Fruit fly (Drosophila melanogaster) whole organism, pupa: ENCODE results near the gene VhaM9.7-d.

Experiments used
- CG10348 ChIP-seq: fragments of 200-800 bp; sonication (Bioruptor generic); IDR thresholded peaks from 2 replicates; pipeline ENCODE4 v1.3.6; 2022; ENCODE audit warnings: missing biosample characterization, missing genetic modification characterization
- CG13204 ChIP-seq: fragments of 200-800 bp; sonication (Bioruptor generic); optimal IDR thresholded peaks from 2 replicates; lab custom pipeline; 2018; ENCODE audit warnings: missing biosample characterization, mild to moderate bottlenecking, missing genetic modification characterization, moderate library complexity
- CG15710 ChIP-seq: fragments of 200-800 bp; sonication (Bioruptor generic); optimal IDR thresholded peaks from 2 replicates; lab custom pipeline; 2018; ENCODE audit warnings: missing biosample characterization, mild to moderate bottlenecking, missing genetic modification characterization, moderate library complexity
- CG17806 ChIP-seq: fragments of 200-800 bp; sonication (Bioruptor generic); optimal IDR thresholded peaks from 2 replicates; lab custom pipeline; 2018; ENCODE audit warnings: missing biosample characterization, mild to moderate bottlenecking, missing genetic modification characterization, moderate library complexity
- CG32121 ChIP-seq: fragments of 200-800 bp; sonication (Bioruptor generic); IDR thresholded peaks from 2 replicates; pipeline ENCODE4 v1.3.6; 2022; ENCODE audit warnings: missing biosample characterization, missing genetic modification characterization
- CG4496 ChIP-seq: fragments of 200-800 bp; sonication (Bioruptor generic); IDR thresholded peaks from 3 replicates; pipeline ENCODE4 v1.3.6; 2022; ENCODE audit warnings: missing biosample characterization, missing genetic modification characterization
- CG8301 ChIP-seq: fragments of 200-800 bp; sonication (Bioruptor generic); optimal IDR thresholded peaks from 2 replicates; lab custom pipeline; 2018; ENCODE audit warnings: missing biosample characterization, mild to moderate bottlenecking, missing genetic modification characterization
- Snoo ChIP-seq: fragments of 200-800 bp; sonication (Bioruptor generic); optimal IDR thresholded peaks from 3 replicates; lab custom pipeline; 2017; ENCODE audit warnings: missing biosample characterization, mild to moderate bottlenecking, missing genetic modification characterization, inconsistent platforms
- fd96Ca ChIP-seq: fragments of 200-800 bp; sonication (Bioruptor generic); IDR thresholded peaks from 3 replicates; pipeline ENCODE4 v1.3.6; 2022; ENCODE audit warnings: missing biosample characterization, missing genetic modification characterization
- gl ChIP-seq: fragments of 200-800 bp; sonication (Bioruptor generic); optimal IDR thresholded peaks from 2 replicates; lab custom pipeline; 2018; ENCODE audit warnings: missing biosample characterization, mild to moderate bottlenecking, missing genetic modification characterization

DNA sequence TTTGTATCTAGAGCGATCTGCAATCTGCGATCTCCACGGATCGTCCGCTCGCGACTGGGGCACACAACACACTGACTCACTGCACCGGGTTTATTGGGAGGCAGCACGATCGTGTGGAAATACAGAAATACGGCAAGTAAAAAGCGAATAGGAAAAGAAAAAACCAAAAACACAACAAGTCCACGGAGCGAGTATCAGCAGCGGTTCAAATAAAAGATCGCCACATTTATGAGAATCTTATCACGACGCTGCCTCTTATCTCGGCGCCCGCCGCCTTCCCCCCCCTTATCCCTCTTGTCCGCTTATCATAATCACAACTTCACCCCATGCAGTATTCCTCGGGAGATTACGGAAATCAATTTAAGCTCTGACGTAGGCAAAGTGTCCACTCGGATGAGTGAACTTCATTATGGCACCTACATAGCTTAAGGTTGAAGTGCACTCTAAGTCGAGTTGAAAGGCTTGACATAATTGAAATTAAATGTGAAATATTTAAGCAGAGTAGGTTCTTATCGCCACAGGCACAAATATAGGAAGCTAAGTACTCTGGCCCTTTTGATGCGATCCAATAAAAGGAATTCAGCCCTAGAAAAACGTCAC, 7.2 kb downstream of the VhaM9.7-d start, which contains the start of gene AhcyL2:
- TF ChIP-seq CG13204 (GFP tag; lab: Kevin White, UChicago), result no peak
- TF ChIP-seq gl, result no peak
- no peak for TF ChIP-seq fd96Ca (GFP tag; lab: Robert Waterston, UW)
- no peak for TF ChIP-seq CG15710
- TF ChIP-seq Snoo, result no peak
- TF ChIP-seq CG32121 (GFP tag; lab: Robert Waterston, UW), result no peak
- no peak for TF ChIP-seq CG10348
- no peak for TF ChIP-seq CG8301 (tag; lab: Kevin White, UChicago)
- TF ChIP-seq CG17806, result no peak
- TF ChIP-seq CG4496 (GFP tag; lab: Robert Waterston, UW), result no peak
